Worm (Caenorhabditis elegans) whole organism, dauer: ENCODE results near the gene mog-4.

ENCODE experiments used
- unc-62 ChIP-seq: sonication (generic microtip); optimal IDR thresholded peaks from 2 replicates; lab custom pipeline; 2017; ENCODE audit warnings: missing biosample characterization, missing genetic modification reagents, missing genetic modification characterization

Gene mog-4

ce11 chrII:14592629-14593028 lies 31.2 kb upstream of the mog-4 start:
- TF ChIP-seq unc-62: no peak

ce11 chrII:14591699-14592098 lies 30.3 kb upstream of the mog-4 start, which contains the start of gene C01G12.7:
TSS of gene C01G12.7 (minus strand) at chrII:14591893.
- TF ChIP-seq unc-62: no peak

DNA sequence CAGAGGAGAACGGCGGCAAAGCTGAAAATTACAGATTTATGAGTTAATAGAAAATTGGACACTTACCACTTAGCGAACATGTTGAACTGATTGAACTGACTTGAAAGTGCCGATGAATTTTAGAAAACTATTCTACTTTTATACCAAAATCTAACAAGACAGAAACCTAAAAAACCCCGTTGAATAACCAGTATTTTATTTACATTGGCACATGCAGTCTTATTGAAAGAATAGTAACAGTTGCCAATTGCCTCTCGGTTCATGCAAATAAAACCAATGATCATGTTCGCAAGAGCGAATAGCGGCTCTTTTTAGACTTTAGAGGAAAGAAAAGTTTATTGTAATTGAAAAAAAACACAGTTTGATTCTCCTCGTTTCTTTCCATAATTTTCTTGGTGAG lies 26.8 kb upstream of the mog-4 start, which contains the start of gene nspb-10:
Gene nspb-10 (minus strand): TSS at position 101 of the 400 bp plus-strand sequence.
- TF ChIP-seq unc-62: no peak

- TF ChIP-seq unc-62: no peak
Observed at ce11 chrII:14587407-14587806, 26.0 kb upstream of the mog-4 start, which contains the start of gene C01G12.5. TSS of gene C01G12.5 (minus strand) at chrII:14587507.

DNA sequence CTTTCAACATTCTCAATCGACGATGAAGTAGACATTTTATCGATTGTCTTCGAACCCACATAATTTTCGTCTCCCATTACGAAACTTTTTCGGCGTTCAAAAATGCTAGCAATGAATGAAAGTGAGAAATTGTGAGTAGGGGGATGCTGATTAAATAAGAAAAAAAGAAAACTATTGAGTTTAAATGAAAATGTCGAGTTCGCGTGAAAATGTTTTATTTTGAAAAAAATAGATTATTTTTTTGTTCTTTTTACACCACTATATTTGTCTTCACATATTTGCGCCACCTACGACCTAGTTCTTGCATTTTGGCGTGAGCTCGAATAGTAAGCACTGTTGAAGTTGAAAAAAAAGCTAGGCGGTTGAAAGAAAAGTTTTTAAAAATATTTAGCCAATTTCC lies 20.8 kb upstream of the mog-4 start, which contains the start of gene C01G12.3:
Gene C01G12.3 (minus strand): TSS at position 101 of the 400 bp plus-strand sequence.
- TF ChIP-seq unc-62: no peak

DNA sequence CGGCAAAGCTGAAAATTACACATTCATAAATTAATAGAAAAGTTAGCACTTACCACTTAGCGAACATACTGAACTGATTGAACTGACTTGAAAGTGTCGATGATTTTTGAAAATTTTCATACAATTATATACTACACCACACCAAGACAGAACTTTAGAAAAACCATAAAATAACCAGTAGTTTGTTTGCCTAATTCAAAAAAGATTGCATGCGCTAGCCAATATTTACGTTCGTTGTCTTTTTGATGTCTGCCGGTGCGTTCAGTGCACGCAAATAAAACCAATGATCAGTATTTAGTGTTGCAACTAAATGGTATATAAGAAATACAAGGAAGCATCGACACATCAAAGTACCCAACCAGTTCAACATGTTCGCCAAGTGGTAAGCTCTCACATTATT lies 19.1 kb upstream of the mog-4 start, which contains the start of the genes nspb-8 and nspb-9:
Gene nspb-8 (minus strand): TSS at position 101 of the 400 bp plus-strand sequence.
Gene nspb-9 (plus strand): TSS at position 311 of the 400 bp plus-strand sequence.
- TF ChIP-seq unc-62: no peak

ce11 chrII:14578716-14579115 lies 17.3 kb upstream of the mog-4 start, which contains the start of gene C01G12.9:
TSS of gene C01G12.9 (plus strand) at chrII:14579016.
- no peak for TF ChIP-seq unc-62

ce11 chrII:14578013-14578412 lies 16.6 kb upstream of the mog-4 start, which contains the start of gene nspb-7:
TSS of gene nspb-7 (plus strand) at chrII:14578313.
- TF ChIP-seq unc-62: no peak

DNA sequence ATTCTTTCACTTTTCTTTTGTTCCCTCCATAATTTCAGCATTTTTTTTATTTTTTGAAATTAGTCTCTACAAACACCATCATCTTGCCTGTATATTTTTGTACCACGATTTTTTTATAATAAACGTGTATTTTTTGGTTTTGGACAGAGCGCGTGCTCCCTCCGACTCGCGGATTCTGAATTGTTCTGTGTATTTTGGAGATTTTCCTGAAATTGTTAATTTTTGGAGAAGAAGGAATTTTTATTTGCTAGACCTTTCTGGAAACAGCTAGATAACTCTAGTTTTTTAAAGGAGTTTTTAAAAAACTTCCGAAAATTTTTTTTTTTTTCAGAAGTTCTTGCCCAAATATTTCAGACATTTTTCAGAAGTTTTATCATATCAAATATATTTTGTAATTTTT lies 15.0 kb upstream of the mog-4 start, which contains the start of gene C01G12.13:
Gene C01G12.13 (plus strand): TSS at position 301 of the 400 bp plus-strand sequence.
- TF ChIP-seq unc-62: no peak

DNA sequence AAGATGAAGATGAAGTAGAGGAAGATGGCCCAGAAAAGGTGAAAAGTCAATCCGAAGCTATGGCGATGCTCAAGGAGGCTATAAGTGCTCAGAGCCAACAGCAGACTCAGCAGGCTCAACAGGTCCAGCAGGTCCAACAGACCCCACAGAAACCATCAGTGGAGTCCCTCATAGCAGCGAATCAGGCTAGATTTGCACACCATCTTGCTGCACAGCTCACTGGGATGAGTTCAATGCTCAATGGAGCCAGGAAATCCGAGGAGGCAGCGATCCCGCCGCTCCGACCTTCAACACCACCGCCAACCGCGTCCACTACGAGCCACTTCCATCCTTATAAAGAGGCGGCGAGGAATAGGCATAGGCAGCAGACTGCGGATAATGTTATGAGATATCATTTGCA lies 13.4 kb upstream of the mog-4 start:
- no peak for TF ChIP-seq unc-62

DNA sequence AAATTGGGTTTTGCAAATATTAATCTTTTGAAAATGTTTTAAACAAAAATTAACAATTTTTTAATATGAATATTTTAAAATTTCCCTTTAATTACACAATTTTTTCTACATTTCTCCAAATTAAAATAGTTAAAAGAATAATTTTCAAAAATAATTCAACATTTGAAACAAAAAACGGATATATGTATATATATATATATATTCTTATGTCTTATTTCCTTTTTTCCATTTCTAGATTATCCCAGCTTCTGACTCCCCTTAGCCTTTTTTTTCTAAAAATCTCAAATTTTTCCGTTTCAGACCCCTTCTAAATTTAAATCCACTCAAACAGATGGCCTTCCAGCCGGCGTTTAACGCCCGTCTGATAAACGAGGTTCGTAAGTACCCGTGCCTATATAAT lies 11.9 kb upstream of the mog-4 start, which contains the start of gene madf-5:
Gene madf-5 (plus strand): TSS at position 301 of the 400 bp plus-strand sequence.
- TF ChIP-seq unc-62: no peak

DNA sequence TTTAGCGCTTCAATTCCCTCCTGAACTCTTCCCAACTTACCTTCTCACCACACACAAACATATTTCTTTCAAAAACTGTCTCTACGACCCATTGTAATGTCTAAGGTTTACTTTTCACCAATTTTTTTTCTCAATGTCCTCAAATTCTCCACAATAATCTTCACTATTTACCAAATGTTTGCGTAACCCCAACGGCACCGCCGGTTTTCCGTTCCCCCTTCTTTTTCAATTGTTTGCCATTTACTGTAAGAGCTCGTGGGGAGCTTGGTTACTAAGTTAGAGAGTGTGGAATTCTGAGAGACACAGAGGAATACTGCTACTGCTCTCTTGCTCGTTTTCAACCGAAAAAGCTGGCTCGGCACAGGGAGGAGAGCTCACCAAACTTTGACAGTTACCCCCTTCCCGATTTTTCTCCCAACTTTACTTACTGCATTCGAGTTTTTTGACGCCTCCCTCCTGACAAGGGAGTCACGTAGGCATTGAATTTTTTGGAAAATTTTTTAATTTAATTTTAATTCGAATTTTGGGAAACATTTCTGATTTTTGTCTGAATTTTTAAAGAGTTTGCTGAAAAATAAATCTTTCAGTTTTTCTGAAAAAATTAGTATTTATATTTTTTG lies 9.3 kb upstream of the mog-4 start:
- TF ChIP-seq unc-62: no peak

- no peak for TF ChIP-seq unc-62
Observed at ce11 chrII:14569322-14569721, 7.9 kb upstream of the mog-4 start.

- no peak for TF ChIP-seq unc-62
Observed at ce11 chrII:14567811-14568210, 6.4 kb upstream of the mog-4 start.

ce11 chrII:14555019-14555418 lies 6.4 kb downstream of the mog-4 start:
- TF ChIP-seq unc-62: no peak

ce11 chrII:14550613-14551012 lies 10.8 kb downstream of the mog-4 start, which contains the start of gene nlp-41:
TSS of gene nlp-41 (plus strand) at chrII:14550913.
- no peak for TF ChIP-seq unc-62

ce11 chrII:14548691-14549090 lies 12.7 kb downstream of the mog-4 start, which contains the start of gene gcy-29:
TSS of gene gcy-29 (minus strand) at chrII:14548791.
- no peak for TF ChIP-seq unc-62

DNA sequence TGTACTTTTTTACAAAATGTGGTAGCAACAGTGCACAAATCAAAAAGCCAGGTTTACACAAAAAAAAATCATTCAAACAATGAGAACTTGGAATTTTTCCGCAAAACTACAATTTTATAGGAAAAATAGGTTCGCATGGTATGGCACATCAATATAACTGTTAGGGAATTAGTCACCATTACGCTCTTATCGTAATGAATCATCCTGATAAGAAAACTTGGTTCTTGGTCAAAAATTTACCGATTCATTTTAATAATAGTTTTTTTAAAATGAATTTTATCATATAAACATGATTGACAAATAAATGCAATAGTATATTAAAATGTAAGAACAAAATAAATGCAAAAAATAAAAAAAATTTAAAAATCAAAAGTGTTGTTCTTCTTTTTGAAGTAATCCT lies 20.8 kb downstream of the mog-4 start:
- no peak for TF ChIP-seq unc-62
